Fruit fly (Drosophila melanogaster) whole organism, larva: ENCODE data around the gene CG11597.

Experiments
- noc ChIP-seq: fragments of 200-800 bp; sonication (Bioruptor generic); optimal IDR thresholded peaks from 3 replicates; lab custom pipeline; 2019; ENCODE audit warnings: missing biosample characterization, mild to moderate bottlenecking, missing genetic modification characterization, moderate library complexity

The CG11597 gene

dm6 chr3L:11821723-11822445 lies at the start of gene CG11597, which contains the start of gene CG5946:
CG11597 (minus strand) TSS chr3L:11822275.
CG5946 (minus strand) TSS chr3L:11822275.
- TF ChIP-seq noc = no peak

- no peak for TF ChIP-seq noc
Observed at dm6 chr3L:11871205-11871604, 49.1 kb upstream of the CG11597 start, which contains the start of gene CG5906. CG5906 (minus strand) TSS chr3L:11871305.

dm6 chr3L:11869328-11869727 lies 47.3 kb upstream of the CG11597 start:
- no peak for TF ChIP-seq noc

- TF ChIP-seq noc = no peak
Observed at dm6 chr3L:11863587-11863986, 41.5 kb upstream of the CG11597 start.

- no peak for TF ChIP-seq noc
Observed at dm6 chr3L:11862266-11862665, 40.2 kb upstream of the CG11597 start.

- no peak for TF ChIP-seq noc
Observed at dm6 chr3L:11858745-11859144, 36.7 kb upstream of the CG11597 start.

dm6 chr3L:11852924-11853323 lies 30.8 kb upstream of the CG11597 start:
- TF ChIP-seq noc = no peak

dm6 chr3L:11847703-11848102 lies 25.6 kb upstream of the CG11597 start, which contains the start of gene CG12521:
CG12521 (minus strand) TSS chr3L:11847803.
- TF ChIP-seq noc = no peak

- TF ChIP-seq noc = no peak
Observed at dm6 chr3L:11836575-11837077, 14.6 kb upstream of the CG11597 start, which contains the start of gene CG43064. CG43064 (minus strand) TSS chr3L:11836721.

dm6 chr3L:11833296-11833717 lies 11.2 kb upstream of the CG11597 start, which contains the start of gene CycA:
CycA (minus strand) TSS chr3L:11833578.
- TF ChIP-seq noc = no peak

dm6 chr3L:11832360-11833295 lies 10.6 kb upstream of the CG11597 start:
- no peak for TF ChIP-seq noc

- no peak for TF ChIP-seq noc
Observed at dm6 chr3L:11831199-11831598, 9.1 kb upstream of the CG11597 start.

- TF ChIP-seq noc = no peak
Observed at dm6 chr3L:11828730-11829129, 6.7 kb upstream of the CG11597 start, which contains the start of gene CG7264. CG7264 (plus strand) TSS chr3L:11829030.

- no peak for TF ChIP-seq noc
Observed at dm6 chr3L:11825560-11826153, 3.6 kb upstream of the CG11597 start, which contains the start of gene CG32095. CG32095 (minus strand) TSS chr3L:11825732.

- no peak for TF ChIP-seq noc
Observed at dm6 chr3L:11822446-11823334, 615 bp upstream of the CG11597 start, which contains the start of gene RpL10Ab. RpL10Ab (plus strand) TSS chr3L:11822851.
